Fruit fly (Drosophila melanogaster): ENCODE measurements around the gene CG34384.

DNA sequence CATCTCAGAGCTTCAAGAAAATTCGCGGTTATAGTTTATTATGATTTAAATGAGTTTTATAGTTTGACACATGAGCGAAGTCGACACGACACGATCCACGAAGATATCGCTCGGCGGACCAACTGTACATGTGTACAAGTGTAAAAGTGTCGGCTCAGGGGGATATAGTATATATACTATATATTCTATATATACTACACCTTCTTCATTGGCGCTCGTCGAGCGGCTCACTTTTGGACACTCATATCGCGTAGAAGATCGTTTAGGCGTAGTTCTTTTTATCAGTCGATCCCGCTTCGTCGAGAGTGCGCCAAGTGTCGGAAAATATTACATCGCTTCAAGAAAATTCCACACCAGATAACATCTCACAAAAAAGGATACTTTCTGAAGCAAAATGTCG, 76.9 kb downstream of the CG34384 start, which contains the start of gene wtrw:
- TF ChIP-seq usp (GFP tag; optimal IDR thresholded peaks at IDR 0.05) (no peak), Dll (optimal IDR thresholded peaks at IDR 0.05) (no peak), psq (optimal IDR thresholded peaks at IDR 0.05) (no peak)

Data from whole organism.